Worm (Caenorhabditis elegans) whole organism, midembryonic: ENCODE data around the gene Y73C8B.5.

Experiments
- T22C8.4 ChIP-seq: fragments of 200-800 bp; sonication (Bioruptor generic); IDR thresholded peaks from 2 replicates; pipeline ENCODE4 v1.3.6; 2022; ENCODE audit warnings: missing genetic modification characterization, missing compliant biosample characterization
- cog-1 ChIP-seq: sonication (generic microtip); optimal IDR thresholded peaks from 2 replicates; lab custom pipeline; 2016; ENCODE audit warnings: missing genetic modification characterization, missing compliant biosample characterization
- flt-1 ChIP-seq: fragments of 200-800 bp; sonication (Bioruptor generic); IDR thresholded peaks from 2 replicates; pipeline ENCODE4 v1.3.6; 2022; ENCODE audit warnings: missing genetic modification characterization, missing compliant biosample characterization
- klf-2 ChIP-seq: fragments of 200-800 bp; sonication (Bioruptor generic); conservative IDR thresholded peaks from 2 replicates; pipeline ENCODE4 v1.3.6; 2022; ENCODE audit warnings: missing genetic modification reagents, missing genetic modification characterization, missing compliant biosample characterization
- med-1 ChIP-seq: sonication (generic microtip); optimal IDR thresholded peaks from 2 replicates; lab custom pipeline; 2017; ENCODE audit warnings: missing genetic modification characterization, mild to moderate bottlenecking, missing compliant biosample characterization, antibody characterized with exemption, missing genetic modification reagents; ENCODE audit not compliant: insufficient read depth
- ref-1 ChIP-seq: fragments of 200-800 bp; sonication (Bioruptor generic); conservative IDR thresholded peaks from 2 replicates; pipeline ENCODE4 v1.3.6; 2022; ENCODE audit warnings: missing genetic modification reagents, missing genetic modification characterization, missing compliant biosample characterization
- tab-1 ChIP-seq: fragments of 200-800 bp; sonication (Bioruptor generic); IDR thresholded peaks from 2 replicates; pipeline ENCODE4 v1.3.6; 2022; ENCODE audit warnings: missing genetic modification characterization, missing compliant biosample characterization
- ztf-23 ChIP-seq: fragments of 200-800 bp; sonication (Bioruptor generic); IDR thresholded peaks from 2 replicates; pipeline ENCODE4 v1.3.6; 2022; ENCODE audit warnings: missing genetic modification reagents, missing genetic modification characterization, missing compliant biosample characterization
- ztf-29 ChIP-seq: fragments of 200-800 bp; sonication (Bioruptor generic); IDR thresholded peaks from 2 replicates; pipeline ENCODE4 v1.3.6; 2022; ENCODE audit warnings: missing genetic modification reagents, missing genetic modification characterization, missing compliant biosample characterization

Y73C8B.5 gene

ce11 chrV:3234887-3235286 is 37.8 kb downstream of the Y73C8B.5 start, which contains the start of gene K08D9.6:
K08D9.6 (minus strand) TSS chrV:3234987.
- TF ChIP-seq ref-1 (GFP tag; lab: Robert Waterston, UW) (no peak), T22C8.4 (GFP tag; lab: Robert Waterston, UW) (no peak), flt-1 (GFP tag; lab: Robert Waterston, UW) (no peak), cog-1 (tag; lab: Kevin White, UChicago) (no peak), ztf-29 (no peak), tab-1 (GFP tag; lab: Robert Waterston, UW) (no peak), ztf-23 (GFP tag; lab: Robert Waterston, UW) (no peak), med-1 (GFP tag; lab: Kevin White, UChicago) (no peak), klf-2 (GFP tag; lab: Robert Waterston, UW) (no peak)

ce11 chrV:3236610-3237009 is 39.5 kb downstream of the Y73C8B.5 start, which contains the start of the genes K08D9.9 and str-16:
K08D9.9 (minus strand) TSS chrV:3236710.
str-16 (plus strand) TSS chrV:3236875.
- TF ChIP-seq ztf-29 (no peak), T22C8.4 (GFP tag; lab: Robert Waterston, UW) (no peak), med-1 (GFP tag; lab: Kevin White, UChicago) (no peak), klf-2 (GFP tag; lab: Robert Waterston, UW) (no peak), ref-1 (GFP tag; lab: Robert Waterston, UW) (no peak), ztf-23 (GFP tag; lab: Robert Waterston, UW) (no peak), flt-1 (GFP tag; lab: Robert Waterston, UW) (no peak), cog-1 (tag; lab: Kevin White, UChicago) (no peak), tab-1 (GFP tag; lab: Robert Waterston, UW) (no peak)

ce11 chrV:3241175-3241574 is 44.1 kb downstream of the Y73C8B.5 start, which contains the start of gene srj-11:
srj-11 (plus strand) TSS chrV:3241424.
- TF ChIP-seq med-1 (GFP tag; lab: Kevin White, UChicago): no peak
- TF ChIP-seq tab-1 (GFP tag; lab: Robert Waterston, UW): no peak
- no peak for TF ChIP-seq ztf-29
- no peak for TF ChIP-seq ztf-23 (GFP tag; lab: Robert Waterston, UW)
- no peak for TF ChIP-seq ref-1 (GFP tag; lab: Robert Waterston, UW)
- TF ChIP-seq T22C8.4 (GFP tag; lab: Robert Waterston, UW): no peak
- TF ChIP-seq flt-1 (GFP tag; lab: Robert Waterston, UW): no peak
- TF ChIP-seq cog-1 (tag; lab: Kevin White, UChicago): no peak
- no peak for TF ChIP-seq klf-2 (GFP tag; lab: Robert Waterston, UW)

- no peak for TF ChIP-seq ztf-23 (GFP tag; lab: Robert Waterston, UW)
Measured at ce11 chrV:3242984-3243383, 45.9 kb downstream of the Y73C8B.5 start, which contains the start of gene gst-23. gst-23 (plus strand) TSS chrV:3243284.

ce11 chrV:3244703-3245102 is 47.6 kb downstream of the Y73C8B.5 start, which contains the start of gene srj-7:
srj-7 (plus strand) TSS chrV:3245003.
- TF ChIP-seq T22C8.4 (GFP tag; lab: Robert Waterston, UW) (no peak), tab-1 (GFP tag; lab: Robert Waterston, UW) (no peak), ref-1 (GFP tag; lab: Robert Waterston, UW) (no peak), flt-1 (GFP tag; lab: Robert Waterston, UW) (no peak)

ce11 chrV:3247515-3247914 is 50.4 kb downstream of the Y73C8B.5 start, which contains the start of gene srj-8:
srj-8 (plus strand) TSS chrV:3247815.
- no peak for TF ChIP-seq ztf-29
- no peak for TF ChIP-seq klf-2 (GFP tag; lab: Robert Waterston, UW)
- no peak for TF ChIP-seq ref-1 (GFP tag; lab: Robert Waterston, UW)
- no peak for TF ChIP-seq T22C8.4 (GFP tag; lab: Robert Waterston, UW)
- TF ChIP-seq cog-1 (tag; lab: Kevin White, UChicago): no peak
- TF ChIP-seq tab-1 (GFP tag; lab: Robert Waterston, UW): no peak
- no peak for TF ChIP-seq flt-1 (GFP tag; lab: Robert Waterston, UW)
- no peak for TF ChIP-seq ztf-23 (GFP tag; lab: Robert Waterston, UW)
- no peak for TF ChIP-seq med-1 (GFP tag; lab: Kevin White, UChicago)
